Worm (Caenorhabditis elegans): ENCODE measurements around the gene dmd-8.

DNA sequence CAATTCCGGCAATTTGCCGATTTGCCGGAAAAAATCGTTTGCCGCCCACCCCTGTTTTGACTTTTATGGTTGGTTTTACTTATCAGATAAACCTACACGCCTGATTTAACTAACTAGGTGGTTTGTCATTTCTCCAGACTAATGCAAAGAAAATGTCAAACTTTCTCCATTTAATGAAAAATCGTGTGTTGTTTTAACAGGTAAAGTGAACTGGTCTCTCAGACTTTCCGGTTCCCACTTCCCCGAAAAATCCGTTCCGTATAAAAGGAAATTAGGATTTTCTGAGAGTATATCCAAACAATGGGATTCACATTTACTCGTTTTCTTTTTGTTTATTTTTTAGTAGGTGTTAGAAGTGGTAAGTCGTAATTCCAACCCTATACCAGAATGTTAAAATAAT, 28.4 kb upstream of the dmd-8 start, which contains the start of gene mltn-6:
- no peak for TF ChIP-seq ama-1 (optimal IDR thresholded peaks at IDR 0.05)
- no peak for TF ChIP-seq flt-1 (GFP tag; IDR thresholded peaks at IDR 0.05)
